Worm (Caenorhabditis elegans) whole organism, L4/young adult: ENCODE data around the gene fbxb-83.

ENCODE experiments used
- dao-5 ChIP-seq: sonication (generic microtip); optimal IDR thresholded peaks from 2 replicates; lab custom pipeline; 2016; ENCODE audit warnings: missing genotype, missing genetic modification characterization, moderate library complexity, missing compliant biosample characterization
- him-1 ChIP-seq: sonication (generic microtip); optimal IDR thresholded peaks from 2 replicates; lab custom pipeline; 2016; ENCODE audit warnings: missing genotype, missing genetic modification reagents, missing genetic modification characterization, missing compliant biosample characterization

DNA sequence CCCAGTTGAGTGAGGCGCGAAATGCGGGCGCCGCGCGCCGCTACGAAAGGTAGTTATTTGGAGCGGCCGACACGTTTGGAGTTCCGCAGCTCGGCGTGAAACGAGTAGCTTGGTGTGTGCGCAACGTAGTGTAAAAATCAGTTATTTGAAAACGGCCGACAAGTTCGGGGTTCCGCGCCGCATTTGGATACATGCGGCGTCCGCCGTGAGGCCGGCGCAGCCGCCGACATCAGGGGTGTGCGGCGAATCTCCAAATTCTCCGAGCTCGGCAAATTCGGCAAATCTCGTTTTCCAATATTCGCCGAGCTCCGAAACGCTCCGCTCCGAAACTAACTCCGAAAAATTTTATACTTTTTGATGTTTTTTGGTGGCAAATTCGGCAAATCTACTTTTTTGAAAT is 13.0 kb upstream of the fbxb-83 start:
- TF ChIP-seq him-1 (tag; lab: Kevin White, UChicago): no peak
- TF ChIP-seq dao-5 (tag; lab: Kevin White, UChicago): no peak
